Worm (Caenorhabditis elegans) whole organism, L4 larva: Measurements from ENCODE around the gene Y53G8AM.8.
A peak's percentile ranks its signal among the peaks of the same experiment; 100 is the strongest.

Experiments used
- D1046.2 ChIP-seq: fragments of 200-800 bp; sonication (Bioruptor generic); IDR thresholded peaks from 2 replicates; pipeline ENCODE4 v1.3.6; 2022; ENCODE audit warnings: missing genetic modification characterization, missing compliant biosample characterization
- F10B5.3 ChIP-seq: sonication (generic microtip); optimal IDR thresholded peaks from 2 replicates; lab custom pipeline; 2016; ENCODE audit warnings: mild to moderate bottlenecking, missing genetic modification characterization, missing compliant biosample characterization
- F44E2.7 ChIP-seq: fragments of 200-800 bp; sonication (Bioruptor generic); IDR thresholded peaks from 2 replicates; pipeline ENCODE4 v2.1.2; 2022; ENCODE audit warnings: missing genetic modification characterization, missing compliant biosample characterization
- F49E8.2 ChIP-seq: sonication (generic microtip); optimal IDR thresholded peaks from 2 replicates; lab custom pipeline; 2016; ENCODE audit warnings: missing compliant biosample characterization, mild to moderate bottlenecking, missing genetic modification characterization, borderline replicate concordance
- T26A8.4 ChIP-seq: fragments of 200-800 bp; sonication (Bioruptor generic); IDR thresholded peaks from 2 replicates; pipeline ENCODE4 v1.3.6; 2022; ENCODE audit warnings: missing genetic modification characterization, missing compliant biosample characterization
- Y75B8A.6 ChIP-seq: fragments of 200-800 bp; sonication (Bioruptor generic); IDR thresholded peaks from 2 replicates; pipeline ENCODE4 v1.3.6; 2022; ENCODE audit warnings: missing genetic modification reagents, missing genetic modification characterization, missing compliant biosample characterization
- ZK337.2 ChIP-seq: fragments of 200-800 bp; sonication (Bioruptor generic); IDR thresholded peaks from 2 replicates; pipeline ENCODE4 v1.3.6; 2022; ENCODE audit warnings: missing genetic modification reagents, missing genetic modification characterization, missing compliant biosample characterization
- aha-1 ChIP-seq: fragments of 150-350 bp; peaks from one replicate; lab custom pipeline; 2014; ENCODE audit warnings: missing biosample characterization, missing genetic modification characterization
- arid-1 ChIP-seq: fragments of 200-800 bp; sonication (Bioruptor generic); conservative IDR thresholded peaks from 2 replicates; pipeline ENCODE4 v1.3.6; 2022; ENCODE audit warnings: missing genetic modification reagents, missing genetic modification characterization, missing compliant biosample characterization
- attf-4 ChIP-seq: sonication (generic microtip); optimal IDR thresholded peaks from 3 replicates; lab custom pipeline; 2017; ENCODE audit warnings: missing biosample characterization, missing genetic modification characterization
- ceh-20 ChIP-seq: fragments of 200-800 bp; sonication (Bioruptor generic); IDR thresholded peaks from 2 replicates; pipeline ENCODE4 v1.3.6; 2022; ENCODE audit warnings: missing genetic modification reagents, missing genetic modification characterization, missing compliant biosample characterization
- ceh-28 ChIP-seq: fragments of 150-350 bp; optimal IDR thresholded peaks from 2 replicates; lab custom pipeline; 2014; ENCODE audit warnings: missing biosample characterization, missing genetic modification reagents, missing genetic modification characterization
- ceh-44 ChIP-seq: fragments of 200-800 bp; sonication (Bioruptor generic); IDR thresholded peaks from 2 replicates; pipeline ENCODE4 v1.3.6; 2022; ENCODE audit warnings: missing genetic modification reagents, missing genetic modification characterization, missing compliant biosample characterization
- ceh-62 ChIP-seq: sonication (generic microtip); optimal IDR thresholded peaks from 2 replicates; lab custom pipeline; 2017; ENCODE audit warnings: missing biosample characterization, missing genetic modification characterization
- ces-1 ChIP-seq: fragments of 150-350 bp; sonication (generic microtip); optimal IDR thresholded peaks from 4 replicates; lab custom pipeline; 2014; ENCODE audit warnings: missing biosample characterization, missing genetic modification reagents, missing genetic modification characterization
- cey-2 ChIP-seq: sonication (generic microtip); optimal IDR thresholded peaks from 3 replicates; lab custom pipeline; 2017; ENCODE audit warnings: missing genetic modification characterization, mild to moderate bottlenecking, missing compliant biosample characterization, antibody characterized with exemption, borderline replicate concordance; ENCODE audit not compliant: insufficient read depth
- ctbp-1 ChIP-seq: fragments of 200-800 bp; sonication (Bioruptor generic); IDR thresholded peaks from 2 replicates; pipeline ENCODE4 v1.3.6; 2022; ENCODE audit warnings: missing genetic modification reagents, missing genetic modification characterization, missing compliant biosample characterization
- daf-12 ChIP-seq: fragments of 150-350 bp; optimal IDR thresholded peaks from 2 replicates; lab custom pipeline; 2014; ENCODE audit warnings: missing biosample characterization, missing genetic modification reagents, missing genetic modification characterization
- dmd-6 ChIP-seq: fragments of 200-800 bp; sonication (Bioruptor generic); IDR thresholded peaks from 2 replicates; pipeline ENCODE4 v1.3.6; 2022; ENCODE audit warnings: missing genetic modification reagents, missing genetic modification characterization, missing compliant biosample characterization
- dmd-9 ChIP-seq: fragments of 200-800 bp; sonication (Bioruptor generic); IDR thresholded peaks from 2 replicates; pipeline ENCODE4 v1.3.6; 2022; ENCODE audit warnings: missing genetic modification reagents, missing genetic modification characterization, missing compliant biosample characterization
- duxl-1 ChIP-seq: sonication (generic microtip); optimal IDR thresholded peaks from 2 replicates; lab custom pipeline; 2016; ENCODE audit warnings: mild to moderate bottlenecking, missing genetic modification characterization, moderate library complexity, missing compliant biosample characterization; ENCODE audit not compliant: poor library complexity
- dve-1 ChIP-seq: sonication (generic microtip); optimal IDR thresholded peaks from 2 replicates; lab custom pipeline; 2017; ENCODE audit warnings: antibody characterized with exemption, mild to moderate bottlenecking, missing genetic modification characterization, missing compliant biosample characterization; ENCODE audit not compliant: insufficient read depth
- fos-1 ChIP-seq: fragments of 150-350 bp; optimal IDR thresholded peaks from 2 replicates; lab custom pipeline; 2014; ENCODE audit warnings: missing biosample characterization, missing genetic modification characterization
- hif-1 ChIP-seq, 2 experiments: sonication (generic microtip); optimal IDR thresholded peaks; 2 replicates each; lab custom pipeline; 2016 to 2017; ENCODE audit warnings: missing compliant biosample characterization in 2 of 2, missing genetic modification characterization in 2 of 2, missing genetic modification reagents in 2 of 2, missing genotype in 2 of 2, mild to moderate bottlenecking in 1 of 2
- hlh-11 ChIP-seq: fragments of 200-800 bp; sonication (Bioruptor generic); optimal IDR thresholded peaks from 2 replicates; lab custom pipeline; 2018; ENCODE audit warnings: mild to moderate bottlenecking, missing genetic modification characterization, missing compliant biosample characterization
- hmg-1.1 ChIP-seq: fragments of 200-800 bp; sonication (Bioruptor generic); IDR thresholded peaks from 2 replicates; pipeline ENCODE4 v1.3.6; 2022; ENCODE audit warnings: missing genetic modification reagents, missing genetic modification characterization, missing compliant biosample characterization
- lim-7 ChIP-seq: fragments of 200-800 bp; sonication (Bioruptor generic); IDR thresholded peaks from 2 replicates; pipeline ENCODE4 v1.3.6; 2022; ENCODE audit warnings: missing genetic modification characterization, missing compliant biosample characterization
- lin-29 ChIP-seq: fragments of 200-800 bp; sonication (Bioruptor generic); IDR thresholded peaks from 2 replicates; pipeline ENCODE4 v1.3.6; 2022; ENCODE audit warnings: missing genetic modification reagents, missing genetic modification characterization, missing compliant biosample characterization
- lin-38 ChIP-seq: fragments of 200-800 bp; sonication (Bioruptor generic); IDR thresholded peaks from 2 replicates; pipeline ENCODE4 v1.3.6; 2022; ENCODE audit warnings: missing genetic modification reagents, missing genetic modification characterization, missing compliant biosample characterization
- lsy-2 ChIP-seq, 2 experiments: fragments of 150-350 bp in 1 of 2; sonication (generic microtip) in 1 of 2; optimal IDR thresholded peaks; 2 replicates each; lab custom pipeline; 2014 to 2017; ENCODE audit warnings: missing biosample characterization in 2 of 2, missing genetic modification characterization in 2 of 2
- madf-9 ChIP-seq: fragments of 200-800 bp; sonication (Bioruptor generic); conservative IDR thresholded peaks from 2 replicates; pipeline ENCODE4 v1.3.6; 2022; ENCODE audit warnings: missing genetic modification reagents, missing genetic modification characterization, missing compliant biosample characterization
- mdl-1 ChIP-seq, 2 experiments: fragments of 150-350 bp in 1 of 2; sonication (generic microtip) in 1 of 2; optimal IDR thresholded peaks; 2 replicates each; lab custom pipeline; 2014 to 2017; ENCODE audit warnings: missing biosample characterization in 2 of 2, missing genetic modification characterization in 2 of 2
- mes-2 ChIP-seq: sonication (generic microtip); optimal IDR thresholded peaks from 2 replicates; lab custom pipeline; 2016; ENCODE audit warnings: missing genotype, mild to moderate bottlenecking, missing genetic modification characterization, missing compliant biosample characterization; ENCODE audit not compliant: poor library complexity, severe bottlenecking
- mxl-2 ChIP-seq: fragments of 200-800 bp; sonication (Bioruptor generic); conservative IDR thresholded peaks from 2 replicates; pipeline ENCODE4 v1.3.6; 2022; ENCODE audit warnings: missing genetic modification reagents, missing genetic modification characterization, missing compliant biosample characterization
- nhr-11 ChIP-seq: fragments of 150-350 bp; optimal IDR thresholded peaks from 2 replicates; lab custom pipeline; 2014; ENCODE audit warnings: missing biosample characterization, missing genetic modification characterization
- nhr-25 ChIP-seq: sonication (generic microtip); optimal IDR thresholded peaks from 2 replicates; lab custom pipeline; 2017; ENCODE audit warnings: missing genetic modification characterization, mild to moderate bottlenecking, missing compliant biosample characterization, antibody characterized with exemption, moderate library complexity, borderline replicate concordance; ENCODE audit not compliant: insufficient read depth
- nhr-28 ChIP-seq: fragments of 150-350 bp; optimal IDR thresholded peaks from 2 replicates; lab custom pipeline; 2014; ENCODE audit warnings: missing biosample characterization, missing genetic modification characterization
- nhr-41 ChIP-seq: fragments of 200-800 bp; sonication (Bioruptor generic); IDR thresholded peaks from 2 replicates; pipeline ENCODE4 v1.3.6; 2022; ENCODE audit warnings: missing genetic modification reagents, missing genetic modification characterization, missing compliant biosample characterization
- nhr-6 ChIP-seq: fragments of 150-350 bp; optimal IDR thresholded peaks from 2 replicates; lab custom pipeline; 2014; ENCODE audit warnings: missing biosample characterization, missing genetic modification characterization
- pha-4 ChIP-seq, 2 experiments: fragments of 150-350 bp in 1 of 2; fragments of 200-800 bp in 1 of 2; sonication (Bioruptor generic) in 1 of 2; IDR thresholded peaks in 1 of 2; optimal IDR thresholded peaks in 1 of 2; 2 replicates each; pipeline versions ENCODE4 v1.3.6 to Lab custom; 2014 to 2022; ENCODE audit warnings: missing genetic modification characterization in 2 of 2, missing genetic modification reagents in 2 of 2, missing biosample characterization in 1 of 2, missing compliant biosample characterization in 1 of 2
- pqm-1 ChIP-seq: sonication (generic microtip); optimal IDR thresholded peaks from 2 replicates; lab custom pipeline; 2017; ENCODE audit warnings: missing biosample characterization, missing genetic modification characterization
- saeg-2 ChIP-seq: fragments of 200-800 bp; sonication (Bioruptor generic); IDR thresholded peaks from 2 replicates; pipeline ENCODE4 v1.3.6; 2022; ENCODE audit warnings: missing genetic modification reagents, missing genetic modification characterization, missing compliant biosample characterization
- skn-1 ChIP-seq: fragments of 150-350 bp; optimal IDR thresholded peaks from 2 replicates; lab custom pipeline; 2014; ENCODE audit warnings: missing biosample characterization, missing genetic modification characterization
- snpc-1.2 ChIP-seq: fragments of 200-800 bp; sonication (Bioruptor generic); IDR thresholded peaks from 2 replicates; pipeline ENCODE4 v1.3.6; 2022; ENCODE audit warnings: missing genetic modification reagents, missing genetic modification characterization, missing compliant biosample characterization
- spr-1 ChIP-seq: sonication (generic microtip); optimal IDR thresholded peaks from 2 replicates; lab custom pipeline; 2016; ENCODE audit warnings: mild to moderate bottlenecking, missing genetic modification characterization, missing compliant biosample characterization
- tra-1 ChIP-seq: fragments of 200-800 bp; sonication (Bioruptor generic); IDR thresholded peaks from 2 replicates; pipeline ENCODE4 v1.3.6; 2022; ENCODE audit warnings: missing genetic modification reagents, missing genetic modification characterization, missing compliant biosample characterization
- unc-130 ChIP-seq: sonication (generic microtip); optimal IDR thresholded peaks from 2 replicates; lab custom pipeline; 2016; ENCODE audit warnings: missing genetic modification reagents, missing genetic modification characterization, missing compliant biosample characterization
- zfp-2 ChIP-seq: sonication (generic microtip); optimal IDR thresholded peaks from 2 replicates; lab custom pipeline; 2016; ENCODE audit warnings: mild to moderate bottlenecking, missing genetic modification characterization, missing compliant biosample characterization

Gene Y53G8AM.8

DNA sequence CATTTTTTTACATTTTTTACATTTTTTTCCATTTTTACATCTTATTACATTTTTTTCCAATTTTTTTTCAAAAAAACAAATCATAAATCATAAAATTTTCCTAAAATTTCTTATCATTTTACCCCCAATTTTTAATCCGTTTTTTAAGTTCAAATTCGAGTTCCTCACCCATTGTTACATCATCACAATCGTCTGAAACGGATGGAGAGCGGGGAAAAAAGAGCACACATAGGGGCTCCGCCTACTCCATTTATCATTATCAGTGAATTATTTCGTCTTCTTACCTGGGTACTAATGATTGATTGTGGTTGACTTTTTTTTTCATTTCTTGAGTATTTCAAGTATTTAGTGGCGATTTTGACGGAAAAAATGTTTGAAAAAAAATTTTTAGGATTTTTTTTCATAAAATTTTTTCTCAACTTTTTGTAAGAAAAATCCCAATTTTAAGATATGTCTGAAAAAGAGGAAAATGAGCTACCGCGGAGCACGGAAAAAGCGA is 3.4 kb upstream of the Y53G8AM.8 start, which contains the start of gene mfsd-8 (continued):
- TF ChIP-seq cey-2 (tag; lab: Kevin White, UChicago) (no peak), unc-130 (GFP tag; lab: Kevin White, UChicago) (no peak), F49E8.2 (tag; lab: Kevin White, UChicago) (no peak), arid-1 (GFP tag; lab: Robert Waterston, UW) (no peak), Y75B8A.6 (GFP tag; lab: Robert Waterston, UW) (no peak), lin-38 (GFP tag; lab: Robert Waterston, UW) (no peak), ceh-20 (GFP tag; lab: Robert Waterston, UW) (no peak), mes-2 (tag; lab: Kevin White, UChicago) (no peak), nhr-6 (tag; lab: Kevin White, UChicago) (no peak), pqm-1 (tag; lab: Kevin White, UChicago) (peak; percentile 81), hmg-1.1 (GFP tag; lab: Robert Waterston, UW) (no peak), lin-29 (GFP tag; lab: Robert Waterston, UW) (no peak), nhr-28 (peak; percentile 46), nhr-41 (peak; percentile 88), lim-7 (GFP tag; lab: Robert Waterston, UW) (no peak), D1046.2 (GFP tag; lab: Robert Waterston, UW) (no peak), ctbp-1 (GFP tag; lab: Robert Waterston, UW) (no peak), daf-12 (tag; lab: Kevin White, UChicago) (no peak), nhr-25 (tag; lab: Kevin White, UChicago) (no peak)

DNA sequence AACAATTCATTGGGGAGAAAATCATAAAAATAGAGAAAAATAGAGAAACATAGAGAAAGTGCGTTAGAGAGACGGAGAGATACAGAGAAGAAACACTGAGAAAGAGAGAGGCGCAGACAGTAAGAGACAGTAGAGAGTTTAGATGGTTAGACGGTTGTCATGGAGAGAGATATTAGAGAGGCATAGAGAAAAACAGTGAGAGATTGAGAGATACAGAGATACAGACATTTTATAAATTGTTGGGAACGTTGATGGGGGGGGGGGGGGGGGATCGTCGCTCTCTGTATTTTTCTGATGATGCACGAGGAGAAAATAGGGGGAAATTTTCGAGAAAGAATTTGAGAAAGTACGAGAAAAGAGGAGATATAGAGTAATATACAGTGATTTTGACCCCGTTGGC is 794 bp upstream of the Y53G8AM.8 start:
- TF ChIP-seq mes-2 (tag; lab: Kevin White, UChicago) (peak; percentile 48), dve-1 (tag; lab: Kevin White, UChicago) (peak; percentile 91), dmd-6 (GFP tag; lab: Robert Waterston, UW) (peak; percentile 77), hlh-11 (tag; lab: Kevin White, UChicago) (peak; percentile 75), snpc-1.2 (no peak), T26A8.4 (peak; percentile 65; the same call in 1 of the 2 replicates), F44E2.7 (GFP tag; lab: Robert Waterston, UW) (no peak), nhr-11 (tag; lab: Kevin White, UChicago) (peak; percentile 10), attf-4 (no peak), nhr-28 (peak; percentile 60), skn-1 (no peak), fos-1 (tag; lab: Kevin White, UChicago) (no peak), hmg-1.1 (GFP tag; lab: Robert Waterston, UW) (peak; percentile 73), spr-1 (tag; lab: Kevin White, UChicago) (no peak), ceh-28 (tag; lab: Kevin White, UChicago) (no peak), ces-1 (GFP tag; lab: Kevin White, UChicago) (no peak), lsy-2 (tag; optimal IDR thresholded peaks at IDR 0.05; lab: Kevin White, UChicago) (peak; percentile 30 to 89), zfp-2 (tag; lab: Kevin White, UChicago) (no peak), tra-1 (GFP tag; lab: Robert Waterston, UW) (no peak), dmd-9 (GFP tag; lab: Robert Waterston, UW) (no peak), mdl-1 (tag; optimal IDR thresholded peaks at IDR 0.05; lab: Kevin White, UChicago) (peak in 1 of 2 experiments; percentile 49), ceh-44 (GFP tag; lab: Robert Waterston, UW) (no peak), F10B5.3 (tag; lab: Kevin White, UChicago) (no peak), duxl-1 (tag; lab: Kevin White, UChicago) (no peak), ceh-62 (no peak), saeg-2 (GFP tag; lab: Robert Waterston, UW) (no peak), ZK337.2 (GFP tag; lab: Robert Waterston, UW) (no peak), mxl-2 (GFP tag; lab: Robert Waterston, UW) (no peak), pha-4 (GFP tag; IDR thresholded peaks at IDR 0.05; lab: Robert Waterston, UW) (peak; percentile 70), pha-4 (tag; optimal IDR thresholded peaks at IDR 0.05; lab: Kevin White, UChicago) (no peak), aha-1 (tag; lab: Kevin White, UChicago) (peak; percentile 96), madf-9 (no peak), hif-1 (tag; optimal IDR thresholded peaks at IDR 0.05; lab: Kevin White, UChicago) (peak in 1 of 2 experiments; percentile 14)
